Fruit fly (Drosophila melanogaster) whole organism, larva: ENCODE measurements around the gene eIF4A.

Experiments used
- noc ChIP-seq: fragments of 200-800 bp; sonication (Bioruptor generic); optimal IDR thresholded peaks from 3 replicates; lab custom pipeline; 2019; ENCODE audit warnings: missing biosample characterization, mild to moderate bottlenecking, missing genetic modification characterization, moderate library complexity

Gene eIF4A

dm6 chr2L:6006508-6007232, 25.1 kb downstream of the eIF4A start, which contains the start of gene Gal:
Gene Gal, minus strand, starts transcription at chr2L:6006827.
- no peak for TF ChIP-seq noc

DNA sequence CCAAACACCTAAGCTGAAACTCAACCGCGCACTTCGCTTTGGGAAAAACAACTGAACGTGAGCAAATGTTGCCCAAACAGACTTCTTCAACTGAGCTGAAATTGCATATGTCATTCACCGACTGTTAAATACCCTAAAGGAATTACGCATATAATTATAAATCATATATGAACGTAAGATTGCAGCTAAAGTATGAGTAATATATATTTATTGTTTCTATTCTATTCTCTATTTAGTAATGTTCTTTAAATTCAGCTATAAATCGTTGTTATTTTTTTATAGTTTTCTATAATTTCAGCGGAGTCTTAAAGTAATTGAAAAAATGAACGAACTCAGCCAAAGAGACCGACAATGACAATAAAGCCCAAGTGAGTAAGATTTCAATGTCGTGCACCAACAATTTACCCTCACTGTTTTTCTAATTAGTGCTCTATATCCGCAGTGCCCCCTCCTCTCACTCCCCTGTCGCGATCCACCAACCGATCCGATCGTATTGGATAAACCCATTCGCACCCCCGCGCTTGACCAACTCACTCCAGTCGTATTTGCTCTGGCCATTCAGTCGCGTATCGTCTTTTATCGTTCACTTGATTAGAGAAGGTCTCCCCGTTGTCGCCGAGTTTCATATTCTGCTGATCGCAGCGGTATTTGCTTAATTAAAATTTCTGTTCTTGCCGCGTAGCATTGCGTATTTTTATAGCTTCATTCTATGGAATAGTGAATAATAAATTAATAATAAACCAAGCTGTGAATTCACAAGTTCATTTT, 30.9 kb downstream of the eIF4A start, which contains the start of gene CG9098:
Gene CG9098 (minus strand): TSS at position 36 of the 768 bp plus-strand sequence.
- no peak for TF ChIP-seq noc

- no peak for TF ChIP-seq noc
Observed at dm6 chr2L:6013071-6013417, 31.5 kb downstream of the eIF4A start.

- TF ChIP-seq noc = no peak
Observed at dm6 chr2L:6019352-6020131, 38.0 kb downstream of the eIF4A start, which contains the start of gene H2.0. Gene H2.0, minus strand, starts transcription at chr2L:6019402.

DNA sequence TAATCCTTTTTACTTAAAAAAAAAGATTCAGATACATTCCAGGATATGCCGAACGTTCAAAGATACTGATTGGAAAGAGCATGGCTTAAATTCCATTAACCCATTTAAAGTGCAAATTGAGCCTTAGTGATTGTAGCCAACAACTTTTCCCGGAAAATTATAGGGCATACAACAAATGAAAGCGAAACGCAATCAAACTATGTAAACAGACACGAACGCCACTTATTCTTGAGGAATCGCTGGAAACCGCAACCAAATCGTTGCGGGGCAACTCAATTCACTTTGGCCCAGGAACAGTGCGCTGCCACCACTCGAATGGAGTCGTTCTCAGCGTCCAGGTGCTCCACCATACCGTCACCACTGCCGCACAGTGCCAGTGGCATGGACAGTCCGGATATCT, 39.0 kb downstream of the eIF4A start, which contains the start of gene CG13996:
Gene CG13996 (plus strand): TSS at position 301 of the 400 bp plus-strand sequence.
- no peak for TF ChIP-seq noc

dm6 chr2L:6022793-6023192, 41.2 kb downstream of the eIF4A start:
- no peak for TF ChIP-seq noc

DNA sequence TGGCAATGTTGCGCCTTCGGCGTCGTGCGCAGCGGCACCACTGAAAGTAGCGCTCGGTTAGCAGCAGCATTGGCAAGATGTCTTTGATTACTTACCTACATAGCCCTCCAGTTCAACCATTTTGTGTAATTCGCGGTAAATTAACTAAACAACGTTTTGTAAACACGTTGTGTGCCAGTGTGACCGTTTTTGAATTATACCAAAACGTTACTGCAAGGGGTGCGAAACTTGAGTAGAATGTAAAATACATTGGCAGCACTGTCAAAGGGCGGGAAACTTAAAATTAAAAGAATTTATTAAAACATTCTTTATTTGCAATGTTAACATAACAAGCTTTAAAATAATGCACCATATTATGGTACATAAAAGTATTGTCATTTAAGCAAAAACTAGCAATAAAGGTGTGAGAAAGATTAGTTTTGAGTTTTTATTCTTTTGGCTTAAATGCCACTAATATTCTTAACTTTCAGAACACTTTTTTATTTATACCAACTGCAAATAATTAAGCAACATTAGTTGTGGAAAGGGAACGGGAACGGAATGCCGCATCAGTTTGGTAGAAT, 42.9 kb downstream of the eIF4A start, which contains the start of gene CG9107:
Gene CG9107 (minus strand): TSS at position 195 of the 563 bp plus-strand sequence.
- TF ChIP-seq noc = no peak

dm6 chr2L:6028712-6029111, 47.1 kb downstream of the eIF4A start:
- TF ChIP-seq noc = no peak

- no peak for TF ChIP-seq noc
Observed at dm6 chr2L:6031838-6032237, 50.3 kb downstream of the eIF4A start.

dm6 chr2L:6034344-6034743, 52.8 kb downstream of the eIF4A start, which contains the start of gene CG9109:
Gene CG9109, minus strand, starts transcription at chr2L:6034423.
- TF ChIP-seq noc = no peak

DNA sequence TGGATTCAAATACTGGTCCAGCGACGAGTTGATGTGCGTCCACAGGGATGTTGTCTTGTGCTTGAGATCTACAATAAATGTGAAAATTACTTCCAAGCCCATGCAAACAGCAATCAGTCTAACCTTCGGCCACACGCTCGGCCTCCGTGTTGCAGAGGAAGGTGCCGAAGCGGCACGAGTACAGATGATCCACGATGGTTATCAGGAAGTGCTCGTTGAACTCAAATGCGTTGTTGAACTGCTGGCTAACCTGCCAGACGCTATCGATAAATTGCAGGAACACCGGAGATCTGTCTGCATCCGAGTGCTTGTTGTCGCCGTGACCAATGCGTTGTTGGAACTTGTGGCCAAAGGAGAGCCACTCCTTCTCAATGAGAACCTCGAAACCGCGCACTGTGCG, 53.6 kb downstream of the eIF4A start:
- TF ChIP-seq noc = no peak
